Worm (Caenorhabditis elegans) whole organism, L2 larva: ENCODE measurements around the gene F54D5.23.
"Not testable (repeated sequence)": the region's sequence is repeated elsewhere in the genome, so short reads cannot be mapped to it uniquely, and the experiment has no call there.

Source experiments
- C34F6.9 ChIP-seq: fragments of 150-350 bp; optimal IDR thresholded peaks from 2 replicates; lab custom pipeline; 2014; ENCODE audit warnings: missing biosample characterization, missing genetic modification characterization
- F13H6.1 ChIP-seq: sonication (generic microtip); optimal IDR thresholded peaks from 2 replicates; lab custom pipeline; 2016; ENCODE audit warnings: missing genetic modification characterization, missing compliant biosample characterization
- R02D3.7 ChIP-seq: fragments of 150-350 bp; optimal IDR thresholded peaks from 2 replicates; lab custom pipeline; 2014; ENCODE audit warnings: missing biosample characterization, missing genetic modification characterization
- ZK546.5 ChIP-seq: sonication (generic microtip); optimal IDR thresholded peaks from 2 replicates; lab custom pipeline; 2017; ENCODE audit warnings: missing biosample characterization, missing genetic modification characterization
- aly-2 ChIP-seq: fragments of 150-350 bp; optimal IDR thresholded peaks from 2 replicates; lab custom pipeline; 2014; ENCODE audit warnings: missing biosample characterization, missing genetic modification characterization
- ama-1 ChIP-seq: fragments of 150-350 bp; optimal IDR thresholded peaks from 2 replicates; lab custom pipeline; 2018; ENCODE audit warnings: inconsistent platforms
- blmp-1 ChIP-seq: sonication (generic microtip); optimal IDR thresholded peaks from 2 replicates; lab custom pipeline; 2017; ENCODE audit warnings: missing genetic modification characterization, mild to moderate bottlenecking, missing compliant biosample characterization, antibody characterized with exemption, moderate library complexity; ENCODE audit not compliant: insufficient read depth
- ceh-16 ChIP-seq: fragments of 150-350 bp; optimal IDR thresholded peaks from 2 replicates; lab custom pipeline; 2014; ENCODE audit warnings: missing biosample characterization, missing genetic modification characterization
- ceh-82 ChIP-seq: fragments of 150-350 bp; optimal IDR thresholded peaks from 2 replicates; lab custom pipeline; 2014; ENCODE audit warnings: missing biosample characterization, missing genetic modification characterization
- crh-2 ChIP-seq: sonication (generic microtip); optimal IDR thresholded peaks from 2 replicates; lab custom pipeline; 2017; ENCODE audit warnings: missing biosample characterization, missing genetic modification characterization
- dmd-4 ChIP-seq: sonication (generic microtip); optimal IDR thresholded peaks from 2 replicates; lab custom pipeline; 2017; ENCODE audit warnings: missing biosample characterization, missing genetic modification characterization
- egl-27 ChIP-seq: sonication (generic microtip); optimal IDR thresholded peaks from 3 replicates; lab custom pipeline; 2017; ENCODE audit warnings: missing biosample characterization, missing genetic modification reagents, missing genetic modification characterization
- elt-1 ChIP-seq: fragments of 150-350 bp; optimal IDR thresholded peaks from 2 replicates; lab custom pipeline; 2014; ENCODE audit warnings: missing biosample characterization, missing genetic modification characterization
- fos-1 ChIP-seq: fragments of 150-350 bp; optimal IDR thresholded peaks from 2 replicates; lab custom pipeline; 2014; ENCODE audit warnings: missing biosample characterization, missing genetic modification characterization
- gmeb-1 ChIP-seq: fragments of 150-350 bp; optimal IDR thresholded peaks from 2 replicates; lab custom pipeline; 2014; ENCODE audit warnings: missing biosample characterization, missing genetic modification characterization
- lin-11 ChIP-seq: fragments of 150-350 bp; sonication (generic microtip); optimal IDR thresholded peaks from 2 replicates; lab custom pipeline; 2014; ENCODE audit warnings: missing biosample characterization, missing genetic modification characterization, inconsistent platforms, mixed read lengths
- lin-13 ChIP-seq: fragments of 150-350 bp; optimal IDR thresholded peaks from 2 replicates; lab custom pipeline; 2014; ENCODE audit warnings: missing biosample characterization, missing genetic modification reagents, missing genetic modification characterization
- lin-39 ChIP-seq: fragments of 150-350 bp; optimal IDR thresholded peaks from 2 replicates; lab custom pipeline; 2014; ENCODE audit warnings: missing biosample characterization, missing genetic modification reagents, missing genetic modification characterization
- lsy-2 ChIP-seq, 2 experiments: fragments of 150-350 bp in 1 of 2; sonication (generic microtip) in 1 of 2; optimal IDR thresholded peaks; 2 replicates each; lab custom pipeline; 2014 to 2017; ENCODE audit warnings: missing biosample characterization in 2 of 2, missing genetic modification characterization in 2 of 2
- mbf-1 ChIP-seq: sonication (generic microtip); optimal IDR thresholded peaks from 2 replicates; lab custom pipeline; 2017; ENCODE audit warnings: missing biosample characterization, missing genetic modification characterization
- mdl-1 ChIP-seq, 2 experiments: fragments of 150-350 bp in 1 of 2; sonication (generic microtip) in 1 of 2; optimal IDR thresholded peaks; 2 replicates each; lab custom pipeline; 2017; ENCODE audit warnings: missing biosample characterization in 2 of 2, missing genetic modification characterization in 2 of 2
- nhr-10 ChIP-seq: sonication (generic microtip); optimal IDR thresholded peaks from 2 replicates; lab custom pipeline; 2017; ENCODE audit warnings: missing biosample characterization, missing genetic modification characterization
- nhr-11 ChIP-seq: fragments of 150-350 bp; optimal IDR thresholded peaks from 2 replicates; lab custom pipeline; 2014; ENCODE audit warnings: missing biosample characterization, missing genetic modification characterization
- nhr-12 ChIP-seq: fragments of 150-350 bp; optimal IDR thresholded peaks from 2 replicates; lab custom pipeline; 2014; ENCODE audit warnings: missing biosample characterization, missing genetic modification characterization
- nhr-129 ChIP-seq: fragments of 150-350 bp; optimal IDR thresholded peaks from 2 replicates; lab custom pipeline; 2014; ENCODE audit warnings: missing biosample characterization, missing genetic modification characterization
- nhr-21 ChIP-seq: fragments of 150-350 bp; optimal IDR thresholded peaks from 2 replicates; lab custom pipeline; 2014; ENCODE audit warnings: missing biosample characterization, missing genetic modification characterization
- nhr-237 ChIP-seq: fragments of 150-350 bp; optimal IDR thresholded peaks from 2 replicates; lab custom pipeline; 2014; ENCODE audit warnings: missing biosample characterization, missing genetic modification characterization
- nhr-25 ChIP-seq: fragments of 150-350 bp; sonication (generic microtip); optimal IDR thresholded peaks from 3 replicates; lab custom pipeline; 2014; ENCODE audit warnings: missing biosample characterization, missing genetic modification characterization
- nhr-6 ChIP-seq: fragments of 150-350 bp; optimal IDR thresholded peaks from 2 replicates; lab custom pipeline; 2014; ENCODE audit warnings: missing biosample characterization, missing genetic modification characterization
- nhr-77 ChIP-seq: fragments of 150-350 bp; optimal IDR thresholded peaks from 2 replicates; lab custom pipeline; 2014; ENCODE audit warnings: missing biosample characterization, missing genetic modification characterization
- peb-1 ChIP-seq: fragments of 150-350 bp; optimal IDR thresholded peaks from 2 replicates; lab custom pipeline; 2014; ENCODE audit warnings: missing biosample characterization, missing genetic modification characterization
- sem-4 ChIP-seq: fragments of 150-350 bp; optimal IDR thresholded peaks from 2 replicates; lab custom pipeline; 2014; ENCODE audit warnings: missing biosample characterization, missing genetic modification reagents, missing genetic modification characterization
- skn-1 ChIP-seq: sonication (generic microtip); optimal IDR thresholded peaks from 2 replicates; lab custom pipeline; 2017; ENCODE audit warnings: missing biosample characterization, missing genetic modification characterization
- sma-3 ChIP-seq: sonication (generic microtip); optimal IDR thresholded peaks from 2 replicates; lab custom pipeline; 2016; ENCODE audit warnings: missing genetic modification reagents, missing genetic modification characterization, missing compliant biosample characterization
- sma-9 ChIP-seq, 2 experiments: fragments of 150-350 bp in 1 of 2; sonication (generic microtip) in 1 of 2; optimal IDR thresholded peaks; 2 replicates each; lab custom pipeline; 2014 to 2016; ENCODE audit warnings: missing genetic modification characterization in 2 of 2, mild to moderate bottlenecking in 1 of 2, missing biosample characterization in 1 of 2, missing compliant biosample characterization in 1 of 2, missing genetic modification reagents in 1 of 2, moderate library complexity in 1 of 2
- snpc-4 ChIP-seq: fragments of 150-350 bp; optimal IDR thresholded peaks from 2 replicates; lab custom pipeline; 2014; ENCODE audit warnings: missing biosample characterization, missing genetic modification characterization
- unc-39 ChIP-seq: fragments of 150-350 bp; optimal IDR thresholded peaks from 2 replicates; lab custom pipeline; 2014; ENCODE audit warnings: missing biosample characterization, missing genetic modification characterization
- unc-62 ChIP-seq: fragments of 150-350 bp; optimal IDR thresholded peaks from 2 replicates; lab custom pipeline; 2014; ENCODE audit warnings: missing biosample characterization, missing genetic modification reagents, missing genetic modification characterization
- zag-1 ChIP-seq: fragments of 150-350 bp; optimal IDR thresholded peaks from 2 replicates; lab custom pipeline; 2014; ENCODE audit warnings: missing biosample characterization, missing genetic modification characterization
- ztf-1 ChIP-seq: fragments of 200-800 bp; sonication (Bioruptor generic); conservative IDR thresholded peaks from 2 replicates; pipeline ENCODE4 v1.3.6; 2022; ENCODE audit warnings: missing genetic modification characterization, missing compliant biosample characterization

Gene F54D5.23

ce11 chrII:11564127-11564526 lies 5.0 kb downstream of the F54D5.23 start, which contains the start of gene F54D5.15:
TSS of gene F54D5.15 (minus strand) at chrII:11564227.
- TF ChIP-seq mbf-1 (tag; lab: Kevin White, UChicago) (no peak), ZK546.5 (tag; lab: Kevin White, UChicago) (no peak), zag-1 (tag; lab: Kevin White, UChicago) (no peak), nhr-77 (tag; lab: Kevin White, UChicago) (no peak), unc-39 (no peak), blmp-1 (tag; lab: Kevin White, UChicago) (no peak), unc-62 (GFP tag; lab: Kevin White, UChicago) (no peak), ztf-1 (GFP tag; lab: Robert Waterston, UW) (no peak), F13H6.1 (tag; lab: Kevin White, UChicago) (no peak), egl-27 (tag; lab: Kevin White, UChicago) (no peak), snpc-4 (tag; lab: Kevin White, UChicago) (no peak), dmd-4 (tag; lab: Kevin White, UChicago) (no peak), elt-1 (no peak), nhr-12 (no peak), lin-39 (tag; lab: Kevin White, UChicago) (no peak), ama-1 (lab: Kevin White, UChicago) (no peak)

ce11 chrII:11556338-11556737 lies 12.7 kb downstream of the F54D5.23 start, which contains the start of gene F54D5.17:
TSS of gene F54D5.17 (plus strand) at chrII:11556638.
- TF ChIP-seq snpc-4 (tag; lab: Kevin White, UChicago) (no peak), zag-1 (tag; lab: Kevin White, UChicago) (no peak), sma-3 (GFP tag; lab: Kevin White, UChicago) (no peak), nhr-12 (no peak), nhr-77 (tag; lab: Kevin White, UChicago) (no peak), skn-1 (tag; lab: Kevin White, UChicago) (no peak), blmp-1 (tag; lab: Kevin White, UChicago) (no peak), aly-2 (tag; lab: Kevin White, UChicago) (no peak), ama-1 (lab: Kevin White, UChicago) (no peak), nhr-129 (tag; lab: Kevin White, UChicago) (no peak), unc-39 (no peak), R02D3.7 (tag; lab: Kevin White, UChicago) (no peak), lin-13 (no peak), nhr-6 (tag; lab: Kevin White, UChicago) (no peak), C34F6.9 (tag; lab: Kevin White, UChicago) (no peak), mbf-1 (tag; lab: Kevin White, UChicago) (no peak)

ce11 chrII:11555634-11556033 lies 13.5 kb downstream of the F54D5.23 start, which contains the start of gene F54D5.24:
TSS of gene F54D5.24 (plus strand) at chrII:11555949.
- TF ChIP-seq nhr-11, result no peak
- no peak for TF ChIP-seq nhr-21 (tag; lab: Kevin White, UChicago)
- no peak for TF ChIP-seq blmp-1 (tag; lab: Kevin White, UChicago)
- TF ChIP-seq R02D3.7 (tag; lab: Kevin White, UChicago), result no peak
- no peak for TF ChIP-seq egl-27 (tag; lab: Kevin White, UChicago)
- no peak for TF ChIP-seq gmeb-1 (tag; lab: Kevin White, UChicago)
- no peak for TF ChIP-seq ZK546.5 (tag; lab: Kevin White, UChicago)
- TF ChIP-seq zag-1 (tag; lab: Kevin White, UChicago), result no peak

DNA sequence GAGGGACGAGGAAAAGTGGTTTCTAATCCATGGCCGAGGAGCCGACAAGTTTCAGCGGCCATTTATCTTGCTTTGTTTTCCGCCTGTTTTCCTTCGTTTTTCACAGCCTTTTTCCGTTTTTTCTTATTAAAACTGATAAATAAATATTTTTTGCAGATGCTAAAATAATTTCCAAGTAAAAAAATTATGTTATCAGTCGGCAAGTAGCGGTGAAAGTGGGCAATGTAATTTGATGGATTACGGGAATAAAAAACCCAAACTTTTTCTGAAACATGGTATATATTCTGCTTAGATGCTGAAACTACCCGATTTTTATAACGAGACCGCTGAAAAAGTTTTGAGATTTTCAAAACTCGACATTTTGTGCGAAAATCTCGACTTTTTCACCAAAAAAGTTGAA lies 17.1 kb downstream of the F54D5.23 start, which contains the start of gene dhgd-1:
Gene dhgd-1 (minus strand): TSS at position 101 of the 400 bp plus-strand sequence.
- TF ChIP-seq blmp-1, peb-1, crh-2 (tag; lab: Kevin White, UChicago): not testable (repeated sequence)

- TF ChIP-seq lin-13, result peak; percentile 50
- TF ChIP-seq C34F6.9 (tag; lab: Kevin White, UChicago), result peak; percentile 61
- TF ChIP-seq sem-4, result peak; percentile 27
- peak; percentile 52 for TF ChIP-seq nhr-6 (tag; lab: Kevin White, UChicago)
- TF ChIP-seq sma-3 (GFP tag; lab: Kevin White, UChicago), result peak; percentile 43
- 0 out of 2 replicates have a peak, but pooled peaks have one; percentile 83 for TF ChIP-seq ztf-1 (GFP tag; lab: Robert Waterston, UW)
- TF ChIP-seq ceh-16 (tag; lab: Kevin White, UChicago), result peak; percentile 3
- peak in 1 of 2 experiments; percentile 64 for TF ChIP-seq mdl-1 (tag; optimal IDR thresholded peaks at IDR 0.05; lab: Kevin White, UChicago)
- no peak for TF ChIP-seq nhr-237 (tag; lab: Kevin White, UChicago)
- TF ChIP-seq aly-2 (tag; lab: Kevin White, UChicago), result peak; percentile 37
- peak; percentile 13 for TF ChIP-seq fos-1
- peak; percentile 37 for TF ChIP-seq F13H6.1 (tag; lab: Kevin White, UChicago)
- peak; percentile 58 for TF ChIP-seq sma-9 (GFP tag; optimal IDR thresholded peaks at IDR 0.05; lab: Kevin White, UChicago)
- TF ChIP-seq sma-9 (tag; optimal IDR thresholded peaks at IDR 0.05; lab: Kevin White, UChicago), result no peak
- peak; percentile 99 for TF ChIP-seq ama-1 (lab: Kevin White, UChicago)
- peak; percentile 65 for TF ChIP-seq nhr-25 (tag; lab: Kevin White, UChicago)
- no peak for TF ChIP-seq nhr-10 (tag; lab: Kevin White, UChicago)
- TF ChIP-seq ceh-82 (tag; lab: Kevin White, UChicago), result no peak
- peak; percentile 61 for TF ChIP-seq nhr-21 (tag; lab: Kevin White, UChicago)
- no peak for TF ChIP-seq lin-11 (tag; lab: Kevin White, UChicago)
- peak; percentile 20 for TF ChIP-seq unc-62 (GFP tag; lab: Kevin White, UChicago)
- peak; percentile 97 for TF ChIP-seq crh-2 (tag; lab: Kevin White, UChicago)
- TF ChIP-seq nhr-11, result no peak
- TF ChIP-seq gmeb-1 (tag; lab: Kevin White, UChicago), result peak; percentile 35
- TF ChIP-seq snpc-4 (tag; lab: Kevin White, UChicago), result no peak
- TF ChIP-seq lsy-2 (tag; optimal IDR thresholded peaks at IDR 0.05; lab: Kevin White, UChicago), result peak; percentile 24 to 75
- TF ChIP-seq nhr-129 (tag; lab: Kevin White, UChicago), result peak; percentile 83
These were observed 21.8 kb downstream of the F54D5.23 start, which contains the start of gene F54D5.7 for ce11 chrII:11547254-11547687. TSS of gene F54D5.7 (plus strand) at chrII:11547517.
